Worm (Caenorhabditis elegans): ENCODE results near the gene nmad-1.

DNA sequence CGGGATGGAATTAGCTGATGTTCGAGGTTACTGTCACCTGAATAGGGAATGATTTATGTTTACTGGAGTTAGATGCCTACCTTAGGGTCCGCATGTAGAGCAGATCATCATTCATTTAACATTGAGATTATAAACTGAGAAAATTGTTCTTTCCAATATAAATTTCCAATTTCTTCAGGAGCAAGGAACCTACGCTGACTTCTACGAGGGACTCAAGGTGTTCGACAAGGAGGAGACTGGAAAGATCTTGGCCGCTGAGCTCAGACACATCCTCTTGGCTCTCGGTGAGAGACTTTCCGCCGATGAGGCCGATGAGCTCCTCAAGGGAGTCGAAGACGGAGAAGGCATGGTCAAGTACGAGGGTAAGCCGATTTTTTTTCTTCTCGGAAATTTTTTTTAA lies 11.8 kb upstream of the nmad-1 start:
- TF ChIP-seq ceh-82 (tag; optimal IDR thresholded peaks at IDR 0.05) (no peak), ama-1 (optimal IDR thresholded peaks at IDR 0.05) (no peak), fos-1 (tag; optimal IDR thresholded peaks at IDR 0.05) (no peak), nhr-28 (tag; optimal IDR thresholded peaks at IDR 0.05) (no peak), eor-1 (tag; optimal IDR thresholded peaks at IDR 0.05) (no peak), elt-1 (tag; optimal IDR thresholded peaks at IDR 0.05) (no peak), fkh-10 (GFP tag; optimal IDR thresholded peaks at IDR 0.05) (no peak), elt-2 (tag; optimal IDR thresholded peaks at IDR 0.05) (no peak), nhr-25 (tag; optimal IDR thresholded peaks at IDR 0.05) (no peak), jun-1 (tag; optimal IDR thresholded peaks at IDR 0.05) (no peak), lin-39 (tag; optimal IDR thresholded peaks at IDR 0.05) (no peak), nhr-77 (tag; optimal IDR thresholded peaks at IDR 0.05) (no peak), pha-4 (tag; optimal IDR thresholded peaks at IDR 0.05) (no peak), snpc-4 (tag; optimal IDR thresholded peaks at IDR 0.05) (no peak)

All from whole organism, L3 larva.